Worm (Caenorhabditis elegans): Measurements from ENCODE around the gene catp-2.

Gene catp-2

DNA sequence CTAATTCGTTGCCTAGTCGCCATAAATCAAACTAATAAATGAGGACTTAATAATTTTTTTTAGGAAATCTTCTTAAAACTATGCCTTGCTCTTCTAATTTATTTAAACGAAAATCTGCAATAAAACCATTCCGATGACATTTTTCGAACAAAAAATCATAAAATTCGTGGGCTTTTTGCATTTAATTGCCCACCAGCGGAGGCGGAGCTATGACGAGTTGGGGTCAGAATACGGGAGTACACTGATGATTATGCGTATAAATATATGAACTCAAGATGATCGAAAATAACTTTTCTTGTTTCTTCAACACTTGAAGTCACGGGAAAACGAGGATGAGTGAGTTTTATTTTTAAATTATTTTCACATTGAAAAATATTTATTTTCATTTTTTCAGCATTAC lies at the start of gene catp-2:
catp-2 (plus strand) TSS at position 301 of the 400 bp plus-strand sequence.
- TF ChIP-seq skn-1 (tag; optimal IDR thresholded peaks at IDR 0.05) (no peak), nhr-237 (tag; optimal IDR thresholded peaks at IDR 0.05) (no peak), ces-1 (GFP tag; optimal IDR thresholded peaks at IDR 0.05) (no peak), elt-3 (tag; optimal IDR thresholded peaks at IDR 0.05) (no peak), sup-37 (GFP tag; optimal IDR thresholded peaks at IDR 0.05) (no peak), mep-1 (tag; optimal IDR thresholded peaks at IDR 0.05) (no peak), pqm-1 (tag; optimal IDR thresholded peaks at IDR 0.05) (no peak), nhr-47 (tag; optimal IDR thresholded peaks at IDR 0.05) (no peak), grh-1 (GFP tag; IDR thresholded peaks at IDR 0.05) (no peak), dsc-1 (tag; optimal IDR thresholded peaks at IDR 0.05) (no peak), alr-1 (tag; optimal IDR thresholded peaks at IDR 0.05; ENCODE audit: borderline replicate concordance) (no peak), fos-1 (tag; optimal IDR thresholded peaks at IDR 0.05) (no peak), Y116A8C.19 (tag; optimal IDR thresholded peaks at IDR 0.05; ENCODE audit: borderline replicate concordance) (no peak), lin-14 (GFP tag; optimal IDR thresholded peaks at IDR 0.05) (no peak), lin-39 (tag; optimal IDR thresholded peaks at IDR 0.05) (no peak), unc-98 (GFP tag; IDR thresholded peaks at IDR 0.05) (no peak), efl-1 (optimal IDR thresholded peaks at IDR 0.05) (no peak), efl-1 (GFP tag; optimal IDR thresholded peaks at IDR 0.05 in 1 of 2) (no peak), ceh-88 (GFP tag; IDR thresholded peaks at IDR 0.05) (no peak)

ce11 chrV:4885372-4885771 lies 49.1 kb upstream of the catp-2 start, which contains the start of gene T19H12.3:
TSS of gene T19H12.3 (plus strand) at chrV:4885672.
- TF ChIP-seq nhr-71 (tag; optimal IDR thresholded peaks at IDR 0.05) (no peak), nhr-28 (tag; optimal IDR thresholded peaks at IDR 0.05) (no peak), unc-98 (GFP tag; IDR thresholded peaks at IDR 0.05) (no peak), pqm-1 (tag; optimal IDR thresholded peaks at IDR 0.05) (no peak), jun-1 (tag; optimal IDR thresholded peaks at IDR 0.05) (no peak), snu-23 (GFP tag; optimal IDR thresholded peaks at IDR 0.05) (no peak), nhr-11 (tag; optimal IDR thresholded peaks at IDR 0.05) (no peak), sox-4 (tag; optimal IDR thresholded peaks at IDR 0.05) (no peak), lir-3 (tag; optimal IDR thresholded peaks at IDR 0.05; ENCODE audit: poor library complexity) (no peak), ceh-88 (GFP tag; IDR thresholded peaks at IDR 0.05) (no peak)

- TF ChIP-seq mab-9 (GFP tag; IDR thresholded peaks at IDR 0.05) (no peak), lin-15B (tag; optimal IDR thresholded peaks at IDR 0.05) (no peak), snu-23 (GFP tag; optimal IDR thresholded peaks at IDR 0.05) (peak; percentile 26), nhr-20 (tag; optimal IDR thresholded peaks at IDR 0.05) (peak; percentile 52), elt-2 (tag; optimal IDR thresholded peaks at IDR 0.05) (peak; percentile 49), elt-3 (tag; optimal IDR thresholded peaks at IDR 0.05) (peak in 2 of 6 experiments; percentile 10 to 37), lin-14 (GFP tag; optimal IDR thresholded peaks at IDR 0.05) (peak; percentile 61), nhr-85 (tag) (peak; percentile 74), nhr-71 (tag; optimal IDR thresholded peaks at IDR 0.05) (peak; percentile 48), lin-35 (GFP tag; optimal IDR thresholded peaks at IDR 0.05) (peak in 1 of 2 experiments; percentile 34)
Measured at ce11 chrV:4889477-4889876, 45.0 kb upstream of the catp-2 start, which contains the start of gene ugt-12. TSS of gene ugt-12 (minus strand) at chrV:4889629.

DNA sequence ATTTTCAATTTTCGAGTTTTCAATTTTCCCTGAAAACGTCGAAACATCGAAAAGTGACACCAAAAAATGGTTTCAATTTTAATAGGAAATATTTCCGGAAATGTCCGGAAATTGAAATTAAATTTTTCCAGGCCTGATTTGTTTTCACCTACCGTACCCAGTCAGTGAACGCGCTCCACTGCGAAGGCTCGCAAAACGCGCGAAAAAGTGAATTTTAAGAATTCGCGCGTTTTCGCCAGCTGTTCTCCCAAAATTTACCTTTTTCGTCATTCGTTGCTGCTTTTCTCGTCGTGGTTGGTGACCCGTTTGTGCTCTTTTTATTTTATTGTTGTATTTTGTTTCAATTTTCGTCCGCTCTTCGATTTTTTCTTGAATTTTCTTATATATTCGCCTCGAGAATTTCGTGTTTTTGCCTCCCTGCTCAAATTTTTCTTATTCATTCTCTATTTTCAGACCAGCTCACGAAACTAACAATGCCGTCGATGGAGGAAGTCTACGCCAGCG lies 44.5 kb upstream of the catp-2 start, which contains the start of gene T19H12.2:
T19H12.2 (plus strand) TSS at position 454 of the 504 bp plus-strand sequence.
- TF ChIP-seq lsy-2 (tag; optimal IDR thresholded peaks at IDR 0.05): peak in 1 of 2 experiments; percentile 57
- TF ChIP-seq blmp-1 (tag; optimal IDR thresholded peaks at IDR 0.05): peak; percentile 22
- no peak for TF ChIP-seq fkh-10 (GFP tag; optimal IDR thresholded peaks at IDR 0.05)
- no peak for TF ChIP-seq aha-1 (tag; optimal IDR thresholded peaks at IDR 0.05)
- no peak for TF ChIP-seq rnt-1 (tag; optimal IDR thresholded peaks at IDR 0.05)

Measured in whole organism, L1 larva.